ENCODE assay signal across 4 fruit fly cellular contexts in the genomic region with DNA sequence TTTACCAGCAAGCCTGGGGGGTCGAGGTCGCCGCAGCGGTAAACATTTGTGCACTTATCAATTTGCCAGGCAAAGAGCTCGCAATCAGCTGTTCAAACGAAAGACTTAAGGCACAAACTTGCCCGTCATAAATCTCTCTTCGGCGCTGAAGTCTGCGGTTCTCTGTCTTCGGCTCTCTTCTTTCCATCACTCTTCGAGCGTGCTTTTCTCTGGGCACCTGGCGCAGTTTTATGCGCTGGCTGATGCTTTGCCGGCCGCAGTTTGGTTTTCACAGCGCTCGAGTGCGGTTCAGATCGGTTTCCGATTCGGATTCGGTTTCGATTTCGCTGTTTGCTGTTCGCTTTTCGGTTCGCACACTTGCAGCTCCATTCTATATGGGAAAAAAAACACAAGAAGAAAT.
TF ChIP-seq lines count a peak whose summit lies in the region.

No protein-coding gene starts in this region.

- no peak for TF ChIP-seq CTCF in whole organism, embryonic (GFP tag; optimal IDR thresholded peaks at IDR 0.05; lab: Kevin White, UChicago)

TF ChIP-seq in whole organism, embryonic, 481 proteins besides CTCF, POLR2A, EP300 and RAD21:
- TF ChIP-seq CG12744 (GFP tag; optimal IDR thresholded peaks at IDR 0.05; lab: Kevin White, UChicago) (no peak), chinmo (GFP tag; IDR thresholded peaks at IDR 0.05; lab: Robert Waterston, UW; ENCODE audit: partially characterized antibody) (0 out of 4 replicates have a peak, but pooled peaks have one; percentile 64), Trl (optimal IDR thresholded peaks at IDR 0.05; lab: Kevin White, UChicago) (peak; percentile 19 to 39), Trl (GFP tag; optimal IDR thresholded peaks at IDR 0.05; lab: Kevin White, UChicago) (no peak), Jarid2 (GFP tag; optimal IDR thresholded peaks at IDR 0.05; lab: Kevin White, UChicago) (peak; percentile 11), CG34224 (GFP tag; IDR thresholded peaks at IDR 0.05; lab: Robert Waterston, UW; ENCODE audit: partially characterized antibody) (0 out of 3 replicates have a peak, but pooled peaks have one; percentile 15), NfI (GFP tag; optimal IDR thresholded peaks at IDR 0.05; lab: Kevin White, UChicago) (no peak), CG10366 (GFP tag; IDR thresholded peaks at IDR 0.05; lab: Robert Waterston, UW) (no peak), CG11247 (GFP tag; IDR thresholded peaks at IDR 0.05; lab: Robert Waterston, UW) (0 out of 2 replicates have a peak, but pooled peaks have one; percentile 41), CG34422 (GFP tag; IDR thresholded peaks at IDR 0.05; lab: Robert Waterston, UW) (0 out of 3 replicates have a peak, but pooled peaks have one; percentile 32), CG13287 (GFP tag; IDR thresholded peaks at IDR 0.05; lab: Robert Waterston, UW; ENCODE audit: partially characterized antibody) (no peak; the same call in 1 of the 2 replicates), CG3163 (GFP tag; optimal IDR thresholded peaks at IDR 0.05; lab: Kevin White, UChicago) (peak; percentile 71), CG33213 (GFP tag; optimal IDR thresholded peaks at IDR 0.05; lab: Kevin White, UChicago) (no peak), sens (GFP tag; lab: Kevin White, UChicago) (peak; percentile 37), bbx (GFP tag; IDR thresholded peaks at IDR 0.05; lab: Robert Waterston, UW; ENCODE audit: partially characterized antibody) (no peak)

TF ChIP-seq in whole organism, prepupa, 60 proteins besides CTCF, POLR2A, EP300 and RAD21 (continues in another document):
- no peak for TF ChIP-seq Smox (GFP tag; optimal IDR thresholded peaks at IDR 0.05; lab: Kevin White, UChicago)
- TF ChIP-seq CG32006 (GFP tag; optimal IDR thresholded peaks at IDR 0.05; lab: Kevin White, UChicago) = no peak
- TF ChIP-seq Eip78C (GFP tag; lab: Kevin White, UChicago) = no peak
- no peak for TF ChIP-seq Ets21C (GFP tag; optimal IDR thresholded peaks at IDR 0.05; lab: Kevin White, UChicago)
- TF ChIP-seq CG6808 (GFP tag; optimal IDR thresholded peaks at IDR 0.05; lab: Kevin White, UChicago) = no peak
- TF ChIP-seq CG6854 (GFP tag; optimal IDR thresholded peaks at IDR 0.05; lab: Kevin White, UChicago) = peak; percentile 44
- no peak for TF ChIP-seq dsx (GFP tag; optimal IDR thresholded peaks at IDR 0.05; lab: Kevin White, UChicago; ENCODE audit: poor library complexity, severe bottlenecking)
- TF ChIP-seq Sox15 (GFP tag; optimal IDR thresholded peaks at IDR 0.05; lab: Kevin White, UChicago) = no peak
- TF ChIP-seq CG4318 (GFP tag; optimal IDR thresholded peaks at IDR 0.05; lab: Kevin White, UChicago) = no peak
- TF ChIP-seq CG6792 (GFP tag; optimal IDR thresholded peaks at IDR 0.05; lab: Kevin White, UChicago) = no peak
- no peak for TF ChIP-seq CG8119 (GFP tag; IDR thresholded peaks at IDR 0.05; lab: Robert Waterston, UW)
- no peak for TF ChIP-seq net (GFP tag; optimal IDR thresholded peaks at IDR 0.05; lab: Kevin White, UChicago)
- TF ChIP-seq Eip75B (GFP tag; optimal IDR thresholded peaks at IDR 0.05; lab: Kevin White, UChicago) = no peak
- TF ChIP-seq topi (GFP tag; optimal IDR thresholded peaks at IDR 0.05; lab: Kevin White, UChicago) = no peak
- TF ChIP-seq Met (GFP tag; optimal IDR thresholded peaks at IDR 0.05; lab: Kevin White, UChicago) = peak; percentile 3
- no peak for TF ChIP-seq CG10669 (GFP tag; optimal IDR thresholded peaks at IDR 0.05; lab: Kevin White, UChicago)
- TF ChIP-seq dac (GFP tag; optimal IDR thresholded peaks at IDR 0.05; lab: Kevin White, UChicago) = no peak
- TF ChIP-seq pdm3 (GFP tag; optimal IDR thresholded peaks at IDR 0.05; lab: Kevin White, UChicago) = no peak
- TF ChIP-seq CG11902 (GFP tag; optimal IDR thresholded peaks at IDR 0.05; lab: Kevin White, UChicago) = no peak
- TF ChIP-seq CG3919 (GFP tag; optimal IDR thresholded peaks at IDR 0.05; lab: Kevin White, UChicago) = no peak
- no peak for TF ChIP-seq Blimp-1 (GFP tag; optimal IDR thresholded peaks at IDR 0.05; lab: Kevin White, UChicago)
- TF ChIP-seq CG7368 (GFP tag; optimal IDR thresholded peaks at IDR 0.05; lab: Kevin White, UChicago) = no peak
- no peak for TF ChIP-seq CG10631 (GFP tag; optimal IDR thresholded peaks at IDR 0.05; lab: Kevin White, UChicago)
- no peak for TF ChIP-seq Sox14 (GFP tag; optimal IDR thresholded peaks at IDR 0.05; lab: Kevin White, UChicago)

TF ChIP-seq in whole organism, pupa, 21 proteins besides CTCF, POLR2A, EP300 and RAD21:
- TF ChIP-seq CG13204 (GFP tag; optimal IDR thresholded peaks at IDR 0.05; lab: Kevin White, UChicago) = peak; percentile 6
- TF ChIP-seq CG17806 (tag; optimal IDR thresholded peaks at IDR 0.05; lab: Kevin White, UChicago) = no peak
- TF ChIP-seq CG12605 (GFP tag; IDR thresholded peaks at IDR 0.05; lab: Robert Waterston, UW) = 0 out of 2 replicates have a peak, but pooled peaks have one; percentile 21
- TF ChIP-seq EcR (GFP tag; optimal IDR thresholded peaks at IDR 0.05; lab: Kevin White, UChicago) = no peak
- TF ChIP-seq CG32121 (GFP tag; IDR thresholded peaks at IDR 0.05; lab: Robert Waterston, UW) = no peak
- peak; percentile 45; the same call in 1 of the 3 replicates for TF ChIP-seq fd96Ca (GFP tag; IDR thresholded peaks at IDR 0.05; lab: Robert Waterston, UW)
- no peak for TF ChIP-seq CG8301 (tag; optimal IDR thresholded peaks at IDR 0.05; lab: Kevin White, UChicago)
- peak; percentile 14; the same call in 1 of the 2 replicates for TF ChIP-seq Ets98B (GFP tag; IDR thresholded peaks at IDR 0.05; lab: Robert Waterston, UW)

TF ChIP-seq in whole organism, wandering third instar larva, 38 proteins besides CTCF, POLR2A, EP300 and RAD21:
- TF ChIP-seq CrebA (GFP tag; optimal IDR thresholded peaks at IDR 0.05; lab: Kevin White, UChicago; ENCODE audit: borderline replicate concordance) (no peak), dl (GFP tag; optimal IDR thresholded peaks at IDR 0.05; lab: Kevin White, UChicago; ENCODE audit: insufficient read depth in 1 of 2, partially characterized antibody in 2 of 2) (peak in 1 of 2 experiments; percentile 45), Hr83 (GFP tag; optimal IDR thresholded peaks at IDR 0.05; lab: Kevin White, UChicago; ENCODE audit: poor library complexity, severe bottlenecking) (peak; percentile 20), woc (GFP tag; optimal IDR thresholded peaks at IDR 0.05; lab: Kevin White, UChicago) (no peak), Vsx2 (GFP tag; optimal IDR thresholded peaks at IDR 0.05; lab: Kevin White, UChicago; ENCODE audit: partially characterized antibody) (peak; percentile 27)
